Worm (Caenorhabditis elegans): Measurements from ENCODE around the gene col-105.

The col-105 gene

ce11 chrIV:1405780-1406179 is 46.8 kb upstream of the col-105 start (continued):
- no peak for TF ChIP-seq ztf-11 (tag; optimal IDR thresholded peaks at IDR 0.05)
- no peak for TF ChIP-seq nhr-76 (tag; optimal IDR thresholded peaks at IDR 0.05)
- no peak for TF ChIP-seq lin-38 (GFP tag; IDR thresholded peaks at IDR 0.05)
- TF ChIP-seq Y5F2A.4 (GFP tag; optimal IDR thresholded peaks at IDR 0.05): no peak
- TF ChIP-seq hlh-11 (tag; optimal IDR thresholded peaks at IDR 0.05): peak; percentile 23
- no peak for TF ChIP-seq lim-7 (GFP tag; IDR thresholded peaks at IDR 0.05)
- peak; percentile 45; the same call in 1 of the 2 replicates for TF ChIP-seq dmd-6 (GFP tag; IDR thresholded peaks at IDR 0.05)
- TF ChIP-seq hmg-1.1 (GFP tag; IDR thresholded peaks at IDR 0.05): no peak
- TF ChIP-seq spr-3 (GFP tag; optimal IDR thresholded peaks at IDR 0.05): no peak
- TF ChIP-seq aha-1 (tag): peak; percentile 36
- peak; percentile 38 for TF ChIP-seq nhr-28 (tag; optimal IDR thresholded peaks at IDR 0.05)
- TF ChIP-seq ceh-32 (tag; optimal IDR thresholded peaks at IDR 0.05; ENCODE audit: poor library complexity): no peak

ce11 chrIV:1403960-1404359 is 44.9 kb upstream of the col-105 start:
- TF ChIP-seq attf-4 (tag; optimal IDR thresholded peaks at IDR 0.05) (no peak), T26A8.4 (GFP tag; IDR thresholded peaks at IDR 0.05) (no peak), hlh-30 (tag; optimal IDR thresholded peaks at IDR 0.05; ENCODE audit: insufficient read depth) (peak; percentile 51), daf-16 (GFP tag; optimal IDR thresholded peaks at IDR 0.05) (no peak), daf-16 (tag; optimal IDR thresholded peaks at IDR 0.05) (peak; percentile 55), madf-5 (GFP tag; IDR thresholded peaks at IDR 0.05) (no peak), dve-1 (tag; optimal IDR thresholded peaks at IDR 0.05; ENCODE audit: insufficient read depth) (peak; percentile 30)

- no peak for TF ChIP-seq snpc-4 (tag; optimal IDR thresholded peaks at IDR 0.05)
- TF ChIP-seq unc-62 (GFP tag; optimal IDR thresholded peaks at IDR 0.05 in 1 of 2): peak in 1 of 2 experiments; percentile 65
- TF ChIP-seq unc-62 (tag; optimal IDR thresholded peaks at IDR 0.05): no peak
- TF ChIP-seq ceh-28 (tag; optimal IDR thresholded peaks at IDR 0.05): peak; percentile 55
These were observed 41.0 kb upstream of the col-105 start for ce11 chrIV:1400016-1400415.

- TF ChIP-seq unc-62 (GFP tag; optimal IDR thresholded peaks at IDR 0.05 in 1 of 2) (peak in 1 of 2 experiments; percentile 96), unc-62 (tag; optimal IDR thresholded peaks at IDR 0.05) (no peak), F10B5.3 (tag; optimal IDR thresholded peaks at IDR 0.05) (no peak)
These were observed 38.9 kb upstream of the col-105 start for ce11 chrIV:1397895-1398294.

- TF ChIP-seq daf-16 (GFP tag; optimal IDR thresholded peaks at IDR 0.05) (no peak), daf-16 (tag; optimal IDR thresholded peaks at IDR 0.05) (no peak), lin-13 (GFP tag; optimal IDR thresholded peaks at IDR 0.05) (no peak), snpc-1.2 (GFP tag; IDR thresholded peaks at IDR 0.05) (no peak), F44E2.7 (GFP tag; IDR thresholded peaks at IDR 0.05) (no peak), spr-3 (GFP tag; optimal IDR thresholded peaks at IDR 0.05) (no peak), nhr-6 (tag; optimal IDR thresholded peaks at IDR 0.05) (no peak), ZK337.2 (GFP tag; IDR thresholded peaks at IDR 0.05) (no peak), fos-1 (tag; optimal IDR thresholded peaks at IDR 0.05) (no peak), ama-1 (optimal IDR thresholded peaks at IDR 0.05) (no peak), zip-11 (GFP tag; IDR thresholded peaks at IDR 0.05) (no peak), hif-1 (tag; optimal IDR thresholded peaks at IDR 0.05) (no peak), mxl-2 (GFP tag; conservative IDR thresholded peaks at IDR 0.05) (no peak), fkh-10 (GFP tag; optimal IDR thresholded peaks at IDR 0.05) (no peak), ceh-28 (tag; optimal IDR thresholded peaks at IDR 0.05) (no peak), nhr-25 (tag; optimal IDR thresholded peaks at IDR 0.05; ENCODE audit: borderline replicate concordance, insufficient read depth) (no peak), lin-15B (tag; optimal IDR thresholded peaks at IDR 0.05) (no peak), ceh-82 (tag; optimal IDR thresholded peaks at IDR 0.05) (no peak), Y105C5A.15 (GFP tag; IDR thresholded peaks at IDR 0.05) (no peak), nhr-42 (GFP tag; IDR thresholded peaks at IDR 0.05) (no peak)
These were observed 35.1 kb upstream of the col-105 start for ce11 chrIV:1394077-1394476.
